Worm (Caenorhabditis elegans): Measurements from ENCODE around the gene ZC262.13.

ZC262.13 gene

DNA sequence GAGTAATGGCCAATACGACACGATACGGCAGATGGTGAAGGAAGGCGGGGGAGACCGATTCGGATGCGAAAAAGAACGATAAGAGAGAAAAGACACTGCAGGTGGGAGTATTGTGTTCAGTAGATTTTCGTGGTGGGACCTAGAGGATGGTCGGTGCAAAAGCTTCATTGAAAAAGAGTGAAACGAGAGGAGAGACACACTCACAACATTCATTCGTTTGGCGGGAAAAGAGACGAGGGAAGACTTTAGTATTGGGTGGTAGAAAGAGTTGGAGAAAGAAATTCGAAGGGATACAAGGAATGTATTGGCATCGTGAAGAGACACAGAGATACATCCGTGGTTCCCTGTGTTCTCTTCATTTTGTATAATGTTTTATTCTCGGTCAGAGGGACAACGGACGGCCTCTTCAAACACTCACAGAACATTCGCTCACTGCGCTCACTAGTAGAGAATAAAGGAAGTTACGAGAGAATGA lies 30.4 kb downstream of the ZC262.13 start (continued):
- TF ChIP-seq nhr-77 (tag; optimal IDR thresholded peaks at IDR 0.05) (no peak), skn-1 (tag; optimal IDR thresholded peaks at IDR 0.05) (peak; percentile 1)

DNA sequence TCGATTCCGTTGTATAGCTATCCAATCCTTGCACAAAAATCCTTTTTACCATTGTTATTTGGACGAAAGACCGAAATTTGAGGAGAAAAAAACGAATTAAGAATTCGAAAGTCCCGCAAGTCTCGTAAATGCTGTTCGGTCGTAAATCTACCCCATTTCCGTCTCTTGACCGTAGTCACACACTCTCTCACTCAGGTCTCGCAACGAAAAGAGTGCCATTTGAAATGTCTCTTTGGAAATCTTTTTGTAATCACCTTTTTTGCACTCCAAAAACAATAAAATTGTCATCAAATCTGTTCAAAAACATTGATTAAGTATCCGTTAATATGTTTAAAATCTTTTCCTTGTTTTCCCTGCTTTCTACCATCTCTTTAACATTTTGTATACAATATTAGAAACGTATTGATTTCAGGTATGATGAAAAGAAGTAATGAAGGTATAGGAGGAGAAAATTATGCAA lies 32.2 kb downstream of the ZC262.13 start, which contains the start of the genes R05D3.8 and rfp-1:
R05D3.8 (minus strand) TSS at position 115 of the 460 bp plus-strand sequence.
rfp-1 (plus strand) TSS at position 410 of the 460 bp plus-strand sequence.
- no peak for TF ChIP-seq ceh-82 (tag; optimal IDR thresholded peaks at IDR 0.05)
- TF ChIP-seq lsy-2 (tag; optimal IDR thresholded peaks at IDR 0.05): peak; percentile 97 to 99
- TF ChIP-seq sma-3 (GFP tag; optimal IDR thresholded peaks at IDR 0.05): peak; percentile 69
- peak; percentile 63 for TF ChIP-seq mab-5 (tag; optimal IDR thresholded peaks at IDR 0.05)
- TF ChIP-seq nhr-237 (tag; optimal IDR thresholded peaks at IDR 0.05): no peak
- TF ChIP-seq nhr-77 (tag; optimal IDR thresholded peaks at IDR 0.05): no peak
- no peak for TF ChIP-seq snpc-4 (tag; optimal IDR thresholded peaks at IDR 0.05)
- peak; percentile 12 for TF ChIP-seq egl-27 (tag; optimal IDR thresholded peaks at IDR 0.05)
- no peak for TF ChIP-seq ztf-1 (GFP tag; conservative IDR thresholded peaks at IDR 0.05)
- peak; percentile 34 for TF ChIP-seq ceh-16 (tag; optimal IDR thresholded peaks at IDR 0.05)
- no peak for TF ChIP-seq nhr-23 (tag; optimal IDR thresholded peaks at IDR 0.05)
- peak; percentile 87 for TF ChIP-seq lin-13 (GFP tag; optimal IDR thresholded peaks at IDR 0.05)
- no peak for TF ChIP-seq blmp-1 (tag; optimal IDR thresholded peaks at IDR 0.05; ENCODE audit: insufficient read depth)
- no peak for TF ChIP-seq mdl-1 (tag; optimal IDR thresholded peaks at IDR 0.05)
- TF ChIP-seq nhr-21 (tag; optimal IDR thresholded peaks at IDR 0.05): peak; percentile 65
- no peak for TF ChIP-seq alr-1 (tag; optimal IDR thresholded peaks at IDR 0.05)
- peak; percentile 43 for TF ChIP-seq sem-4 (tag; optimal IDR thresholded peaks at IDR 0.05)
- no peak for TF ChIP-seq unc-62 (GFP tag; optimal IDR thresholded peaks at IDR 0.05)
- peak; percentile 63 for TF ChIP-seq lin-11 (tag; optimal IDR thresholded peaks at IDR 0.05)
- TF ChIP-seq mbf-1 (tag; optimal IDR thresholded peaks at IDR 0.05): no peak
- peak; percentile 95 for TF ChIP-seq nhr-129 (tag; optimal IDR thresholded peaks at IDR 0.05)
- peak; percentile 67 for TF ChIP-seq ama-1 (optimal IDR thresholded peaks at IDR 0.05)
- no peak for TF ChIP-seq peb-1 (tag; optimal IDR thresholded peaks at IDR 0.05)
- no peak for TF ChIP-seq Y55F3AM.14 (GFP tag; optimal IDR thresholded peaks at IDR 0.05)
- peak; percentile 89 for TF ChIP-seq C34F6.9 (tag; optimal IDR thresholded peaks at IDR 0.05)
- no peak for TF ChIP-seq unc-39 (tag; optimal IDR thresholded peaks at IDR 0.05)
- peak; percentile 76 for TF ChIP-seq nhr-25 (tag; optimal IDR thresholded peaks at IDR 0.05)
- no peak for TF ChIP-seq nhr-10 (tag; optimal IDR thresholded peaks at IDR 0.05)
- TF ChIP-seq sma-9 (GFP tag; optimal IDR thresholded peaks at IDR 0.05): peak; percentile 74
- TF ChIP-seq sma-9 (tag; optimal IDR thresholded peaks at IDR 0.05): no peak
- TF ChIP-seq aly-2 (tag; optimal IDR thresholded peaks at IDR 0.05): no peak
- TF ChIP-seq ztf-4 (tag; optimal IDR thresholded peaks at IDR 0.05): no peak
- no peak for TF ChIP-seq ztf-11 (tag; optimal IDR thresholded peaks at IDR 0.05)
- no peak for TF ChIP-seq nhr-12 (tag; optimal IDR thresholded peaks at IDR 0.05)
- TF ChIP-seq R02D3.7 (tag; optimal IDR thresholded peaks at IDR 0.05): peak; percentile 97
- no peak for TF ChIP-seq nhr-11 (tag; optimal IDR thresholded peaks at IDR 0.05)
- peak; percentile 88 for TF ChIP-seq crh-2 (tag; optimal IDR thresholded peaks at IDR 0.05)
- TF ChIP-seq ZK546.5 (tag; optimal IDR thresholded peaks at IDR 0.05): peak; percentile 44
- peak; percentile 72 for TF ChIP-seq fos-1 (tag; optimal IDR thresholded peaks at IDR 0.05)
- peak; percentile 85 for TF ChIP-seq gmeb-1 (tag; optimal IDR thresholded peaks at IDR 0.05)
- no peak for TF ChIP-seq elt-1 (tag; optimal IDR thresholded peaks at IDR 0.05)
- TF ChIP-seq F13H6.1 (tag; optimal IDR thresholded peaks at IDR 0.05): peak; percentile 44
- TF ChIP-seq nhr-6 (tag; optimal IDR thresholded peaks at IDR 0.05): peak; percentile 34
- no peak for TF ChIP-seq lin-39 (tag; optimal IDR thresholded peaks at IDR 0.05)
- peak; percentile 24 for TF ChIP-seq zag-1 (tag; optimal IDR thresholded peaks at IDR 0.05)
- peak; percentile 92 for TF ChIP-seq unc-55 (GFP tag; optimal IDR thresholded peaks at IDR 0.05)
- TF ChIP-seq skn-1 (tag; optimal IDR thresholded peaks at IDR 0.05): no peak
- TF ChIP-seq elt-3 (tag; optimal IDR thresholded peaks at IDR 0.05): no peak
- no peak for TF ChIP-seq dmd-4 (tag; optimal IDR thresholded peaks at IDR 0.05)

All from whole organism, L2 larva.